Worm (Caenorhabditis elegans): Measurements from ENCODE around the gene T05A7.11.

- no peak for TF ChIP-seq tbx-37 (GFP tag; conservative IDR thresholded peaks at IDR 0.05)
- no peak for TF ChIP-seq flt-1 (GFP tag; IDR thresholded peaks at IDR 0.05)
- no peak for TF ChIP-seq ceh-13 (GFP tag; optimal IDR thresholded peaks at IDR 0.05)
- no peak for TF ChIP-seq hmg-4 (GFP tag; optimal IDR thresholded peaks at IDR 0.05)
- TF ChIP-seq ets-7 (tag; optimal IDR thresholded peaks at IDR 0.05), result no peak
- no peak for TF ChIP-seq tbx-11 (GFP tag; IDR thresholded peaks at IDR 0.05)
- TF ChIP-seq ceh-36 (tag; optimal IDR thresholded peaks at IDR 0.05), result no peak
- no peak for TF ChIP-seq sea-1 (GFP tag; conservative IDR thresholded peaks at IDR 0.05)
- TF ChIP-seq ama-1 (optimal IDR thresholded peaks at IDR 0.05), result no peak
- TF ChIP-seq tra-4 (tag; optimal IDR thresholded peaks at IDR 0.05), result no peak
- no peak for TF ChIP-seq F13C5.2 (tag; optimal IDR thresholded peaks at IDR 0.05)
- no peak for TF ChIP-seq aly-1 (tag; optimal IDR thresholded peaks at IDR 0.05)
- no peak for TF ChIP-seq B0310.2 (tag; optimal IDR thresholded peaks at IDR 0.05)
- TF ChIP-seq hmbx-1 (tag; optimal IDR thresholded peaks at IDR 0.05), result no peak
Observed at ce11 chrII:4676241-4676640, 11.0 kb upstream of the T05A7.11 start.
